Worm (Caenorhabditis elegans): ENCODE measurements around the gene acl-13.
A peak's percentile ranks its signal among the peaks of the same experiment; 100 is the strongest.

acl-13 gene

ce11 chrIV:12420455-12420854, 10.2 kb downstream of the acl-13 start, which contains the start of gene ugt-65:
ugt-65 (plus strand) TSS chrIV:12420683.
- TF ChIP-seq nhr-80 (tag; optimal IDR thresholded peaks at IDR 0.05) (peak; percentile 61), lin-26 (GFP tag; IDR thresholded peaks at IDR 0.05) (no peak)

DNA sequence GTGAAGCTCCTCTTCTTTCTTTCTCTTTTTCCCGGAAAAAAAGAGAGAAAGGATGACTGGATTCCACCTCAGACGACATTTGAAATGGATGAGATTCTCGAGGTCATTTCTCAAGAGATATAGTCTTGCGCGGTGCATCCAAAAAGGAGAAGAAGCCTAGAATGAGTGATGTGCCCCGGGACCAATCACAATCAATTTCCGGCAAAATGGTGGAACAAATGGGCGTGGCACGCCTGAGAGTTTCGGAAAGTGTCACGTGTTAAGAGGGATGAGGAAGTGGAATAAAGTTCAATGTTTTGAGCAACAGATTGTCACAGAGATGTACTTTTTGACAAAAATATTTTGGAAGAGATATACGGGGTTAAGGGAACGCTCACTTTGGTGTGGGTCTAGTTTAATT, 15.3 kb downstream of the acl-13 start:
- TF ChIP-seq snpc-3.4 (tag; optimal IDR thresholded peaks at IDR 0.05) (no peak), lin-26 (GFP tag; IDR thresholded peaks at IDR 0.05) (no peak), tbx-9 (tag; optimal IDR thresholded peaks at IDR 0.05; ENCODE audit: borderline replicate concordance) (no peak), C06A6.2 (GFP tag; conservative IDR thresholded peaks at IDR 0.05) (no peak), K11D2.4 (GFP tag; IDR thresholded peaks at IDR 0.05) (no peak), ceh-27 (GFP tag; optimal IDR thresholded peaks at IDR 0.05) (no peak), unc-62 (GFP tag; optimal IDR thresholded peaks at IDR 0.05) (no peak), hlh-26 (GFP tag; conservative IDR thresholded peaks at IDR 0.05) (no peak), repo-1 (tag; optimal IDR thresholded peaks at IDR 0.05) (no peak)

DNA sequence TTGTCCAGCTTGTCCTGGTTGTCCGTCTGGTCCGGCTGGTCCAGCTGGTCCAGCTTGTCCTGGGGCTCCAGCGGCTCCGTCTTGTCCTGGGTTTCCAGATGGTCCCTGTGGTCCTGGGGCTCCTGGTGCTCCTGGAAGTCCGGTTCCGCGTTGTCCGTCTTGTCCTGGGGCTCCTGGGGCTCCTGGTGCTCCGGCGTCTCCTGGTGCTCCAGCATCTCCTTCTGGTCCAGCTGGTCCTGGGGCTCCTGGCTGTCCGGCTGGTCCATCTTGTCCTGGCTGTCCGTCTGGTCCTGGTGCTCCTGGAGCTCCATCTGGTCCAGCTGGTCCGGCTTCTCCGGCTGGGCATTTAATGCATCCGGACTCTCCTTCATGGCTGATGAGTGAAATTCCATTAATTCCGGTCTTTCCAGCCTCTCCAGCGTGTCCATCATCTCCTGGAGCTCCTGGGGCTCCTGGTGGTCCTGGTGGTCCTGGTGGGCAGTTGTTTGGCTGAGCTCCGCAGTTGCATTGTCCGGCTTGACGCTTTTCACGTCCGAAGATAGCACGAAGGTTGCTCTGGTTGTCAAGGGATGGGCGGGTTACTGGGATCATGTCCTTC, 17.5 kb downstream of the acl-13 start:
- TF ChIP-seq Y79H2A.3 (GFP tag; conservative IDR thresholded peaks at IDR 0.05) (no peak), madf-3 (GFP tag; IDR thresholded peaks at IDR 0.05) (no peak), lag-1 (GFP tag; IDR thresholded peaks at IDR 0.05) (no peak), mxl-1 (tag; optimal IDR thresholded peaks at IDR 0.05) (no peak), lin-40 (tag; optimal IDR thresholded peaks at IDR 0.05) (peak; percentile 22), ccch-3 (GFP tag; optimal IDR thresholded peaks at IDR 0.05) (no peak), egrh-3 (GFP tag; IDR thresholded peaks at IDR 0.05) (peak; percentile 96), pbrm-1 (GFP tag; IDR thresholded peaks at IDR 0.05) (no peak), nhr-120 (GFP tag; IDR thresholded peaks at IDR 0.05) (no peak), pha-4 (tag; optimal IDR thresholded peaks at IDR 0.05) (no peak), zfh-2 (GFP tag; conservative IDR thresholded peaks at IDR 0.05) (peak; percentile 94), K12H6.12 (tag; optimal IDR thresholded peaks at IDR 0.05) (no peak), madf-8 (GFP tag; conservative IDR thresholded peaks at IDR 0.05) (no peak), attf-3 (GFP tag; conservative IDR thresholded peaks at IDR 0.05) (no peak), F23B12.7 (tag; optimal IDR thresholded peaks at IDR 0.05; ENCODE audit: insufficient read depth) (no peak), snpc-3.4 (tag; optimal IDR thresholded peaks at IDR 0.05) (no peak), ztf-26 (tag; optimal IDR thresholded peaks at IDR 0.05) (peak; percentile 37), F49E8.2 (tag; optimal IDR thresholded peaks at IDR 0.05; ENCODE audit: insufficient read depth) (no peak), nhr-27 (tag; optimal IDR thresholded peaks at IDR 0.05) (no peak), ZK185.1 (tag; optimal IDR thresholded peaks at IDR 0.05; ENCODE audit: poor library complexity, severe bottlenecking) (no peak), fkh-3 (tag; optimal IDR thresholded peaks at IDR 0.05) (no peak), cebp-1 (GFP tag; IDR thresholded peaks at IDR 0.05) (no peak), cebp-1 (tag; optimal IDR thresholded peaks at IDR 0.05) (no peak), die-1 (tag; optimal IDR thresholded peaks at IDR 0.05) (no peak), Y56A3A.18 (GFP tag; IDR thresholded peaks at IDR 0.05) (no peak), tbx-9 (tag; optimal IDR thresholded peaks at IDR 0.05; ENCODE audit: borderline replicate concordance) (no peak), unc-62 (GFP tag; optimal IDR thresholded peaks at IDR 0.05) (no peak), snpc-4 (GFP tag; optimal IDR thresholded peaks at IDR 0.05) (no peak), snpc-4 (tag; optimal IDR thresholded peaks at IDR 0.05) (no peak), B0019.2 (GFP tag; conservative IDR thresholded peaks at IDR 0.05) (no peak), athp-1 (tag; optimal IDR thresholded peaks at IDR 0.05) (peak; percentile 6), madf-6 (GFP tag; IDR thresholded peaks at IDR 0.05) (no peak), lin-54 (GFP tag; optimal IDR thresholded peaks at IDR 0.05) (no peak), ceh-40 (GFP tag; IDR thresholded peaks at IDR 0.05) (no peak), nfyb-1 (GFP tag; IDR thresholded peaks at IDR 0.05) (0 out of 2 replicates have a peak, but pooled peaks have one; percentile 13), mel-28 (tag; optimal IDR thresholded peaks at IDR 0.05; ENCODE audit: borderline replicate concordance) (no peak), let-526 (GFP tag; IDR thresholded peaks at IDR 0.05) (no peak), atf-7 (tag; optimal IDR thresholded peaks at IDR 0.05) (no peak)

All from whole organism, young adult.